Fruit fly (Drosophila melanogaster) whole organism, embryonic: Measurements from ENCODE around the gene CG17140.

ENCODE experiments used
- Abd-B ChIP-seq: fragments of 200-800 bp; sonication (Bioruptor generic); optimal IDR thresholded peaks from 2 replicates; lab custom pipeline; 2018; ENCODE audit warnings: missing biosample characterization, mild to moderate bottlenecking, missing genetic modification characterization, moderate library complexity
- Antp ChIP-seq: fragments of 200-800 bp; sonication (Bioruptor generic); optimal IDR thresholded peaks from 3 replicates; lab custom pipeline; 2016; ENCODE audit warnings: missing biosample characterization, missing genetic modification characterization
- BtbVII ChIP-seq: fragments of 200-800 bp; sonication (Bioruptor generic); optimal IDR thresholded peaks from 3 replicates; lab custom pipeline; 2017; ENCODE audit warnings: missing biosample characterization, mild to moderate bottlenecking, missing genetic modification characterization
- CG10147 ChIP-seq: fragments of 200-800 bp; sonication (Bioruptor generic); optimal IDR thresholded peaks from 2 replicates; lab custom pipeline; 2019; ENCODE audit warnings: missing biosample characterization, mild to moderate bottlenecking, missing genetic modification characterization, moderate library complexity
- CG1024 ChIP-seq: fragments of 200-800 bp; sonication (Bioruptor generic); IDR thresholded peaks from 2 replicates; pipeline ENCODE4 v1.3.6; 2022; ENCODE audit warnings: missing biosample characterization, missing genetic modification characterization
- CG10654 ChIP-seq: fragments of 200-800 bp; sonication (Bioruptor generic); optimal IDR thresholded peaks from 2 replicates; lab custom pipeline; 2016; ENCODE audit warnings: missing biosample characterization, missing genetic modification characterization
- CG14667 ChIP-seq: fragments of 200-800 bp; sonication (Bioruptor generic); IDR thresholded peaks from 2 replicates; pipeline ENCODE4 v1.3.6; 2022; ENCODE audit warnings: missing biosample characterization, missing genetic modification characterization
- CG1647 ChIP-seq: fragments of 200-800 bp; sonication (Bioruptor generic); optimal IDR thresholded peaks from 3 replicates; lab custom pipeline; 2016; ENCODE audit warnings: missing biosample characterization, missing genetic modification characterization
- CG16779 ChIP-seq: fragments of 200-800 bp; sonication (Bioruptor generic); IDR thresholded peaks from 2 replicates; pipeline ENCODE4 v1.3.6; 2022; ENCODE audit warnings: missing biosample characterization, missing genetic modification characterization
- CG18011 ChIP-seq: fragments of 200-800 bp; sonication (Bioruptor generic); optimal IDR thresholded peaks from 2 replicates; lab custom pipeline; 2017; ENCODE audit warnings: missing biosample characterization, missing genetic modification characterization, mild to moderate bottlenecking, moderate library complexity, missing genotype
- CG2199 ChIP-seq: fragments of 200-800 bp; sonication (Bioruptor generic); IDR thresholded peaks from 3 replicates; pipeline ENCODE4 v1.3.6; 2022; ENCODE audit warnings: missing biosample characterization, missing genetic modification characterization
- CG4707 ChIP-seq: fragments of 200-800 bp; sonication (Bioruptor generic); optimal IDR thresholded peaks from 2 replicates; lab custom pipeline; 2018; ENCODE audit warnings: missing biosample characterization, mild to moderate bottlenecking, missing genetic modification characterization, moderate library complexity
- CG4854 ChIP-seq: fragments of 200-800 bp; sonication (Bioruptor generic); optimal IDR thresholded peaks from 2 replicates; lab custom pipeline; 2016; ENCODE audit warnings: missing biosample characterization, missing genetic modification characterization, inconsistent platforms
- CG6689 ChIP-seq: fragments of 200-800 bp; sonication (Bioruptor generic); IDR thresholded peaks from 2 replicates; pipeline ENCODE4 v1.3.6; 2022; ENCODE audit warnings: missing biosample characterization, missing genetic modification characterization
- CG6765 ChIP-seq: fragments of 200-800 bp; sonication (Bioruptor generic); optimal IDR thresholded peaks from 3 replicates; lab custom pipeline; 2017; ENCODE audit warnings: missing biosample characterization, mild to moderate bottlenecking, missing genetic modification characterization
- CG8388 ChIP-seq: fragments of 200-800 bp; sonication (Bioruptor generic); optimal IDR thresholded peaks from 2 replicates; lab custom pipeline; 2019; ENCODE audit warnings: missing biosample characterization, mild to moderate bottlenecking, missing genetic modification characterization, moderate library complexity
- CkIIα-i1 ChIP-seq: fragments of 200-800 bp; sonication (Bioruptor generic); IDR thresholded peaks from 2 replicates; pipeline ENCODE4 v1.3.6; 2022; ENCODE audit warnings: missing biosample characterization, missing genetic modification characterization
- Dbx ChIP-seq: fragments of 200-800 bp; sonication (Bioruptor generic); IDR thresholded peaks from 3 replicates; pipeline ENCODE4 v1.3.6; 2022; ENCODE audit warnings: missing biosample characterization, missing genetic modification characterization
- Fer1 ChIP-seq: fragments of 200-800 bp; sonication (Bioruptor generic); optimal IDR thresholded peaks from 2 replicates; lab custom pipeline; 2017; ENCODE audit warnings: missing biosample characterization, mild to moderate bottlenecking, missing genetic modification characterization
- Mad ChIP-seq: fragments of 200-800 bp; sonication (Bioruptor generic); optimal IDR thresholded peaks from 2 replicates; lab custom pipeline; 2016; ENCODE audit warnings: missing biosample characterization, missing genetic modification characterization
- Myb ChIP-seq: fragments of 200-800 bp; sonication (Bioruptor generic); optimal IDR thresholded peaks from 2 replicates; lab custom pipeline; 2016; ENCODE audit warnings: missing biosample characterization, missing genetic modification characterization
- NC2β ChIP-seq: fragments of 200-800 bp; sonication (Bioruptor generic); optimal IDR thresholded peaks from 2 replicates; lab custom pipeline; 2016; ENCODE audit warnings: missing biosample characterization, missing genetic modification characterization
- NFAT ChIP-seq: fragments of 200-800 bp; sonication (Bioruptor generic); IDR thresholded peaks from 2 replicates; pipeline ENCODE4 v1.3.6; 2022; ENCODE audit warnings: missing biosample characterization, missing genetic modification characterization
- NK7.1 ChIP-seq: fragments of 200-800 bp; sonication (Bioruptor generic); optimal IDR thresholded peaks from 3 replicates; lab custom pipeline; 2016; ENCODE audit warnings: missing biosample characterization, missing genetic modification characterization
- Nf-YB ChIP-seq: fragments of 200-800 bp; sonication (Bioruptor generic); optimal IDR thresholded peaks from 3 replicates; lab custom pipeline; 2019; ENCODE audit warnings: missing biosample characterization, mild to moderate bottlenecking, missing genetic modification characterization, moderate library complexity
- Rx ChIP-seq: fragments of 200-800 bp; sonication (Bioruptor generic); IDR thresholded peaks from 2 replicates; pipeline ENCODE4 v1.3.6; 2022; ENCODE audit warnings: missing biosample characterization, missing genetic modification characterization
- Scr ChIP-seq: fragments of 200-800 bp; sonication (Bioruptor generic); IDR thresholded peaks from 2 replicates; pipeline ENCODE4 v1.3.6; 2022; ENCODE audit warnings: missing biosample characterization, missing genetic modification characterization; ENCODE audit not compliant: partially characterized antibody
- ap ChIP-seq: fragments of 200-800 bp; sonication (Bioruptor generic); IDR thresholded peaks from 2 replicates; pipeline ENCODE4 v1.3.6; 2022; ENCODE audit warnings: missing biosample characterization, missing genetic modification characterization
- az2 ChIP-seq: fragments of 200-800 bp; sonication (Bioruptor generic); optimal IDR thresholded peaks from 3 replicates; lab custom pipeline; 2016; ENCODE audit warnings: missing biosample characterization, missing genetic modification characterization
- bcd ChIP-seq: fragments of 200-800 bp; sonication (Bioruptor generic); optimal IDR thresholded peaks from 2 replicates; lab custom pipeline; 2017; ENCODE audit warnings: missing biosample characterization, mild to moderate bottlenecking, missing genetic modification characterization
- bigmax ChIP-seq: fragments of 200-800 bp; sonication (Bioruptor generic); optimal IDR thresholded peaks from 2 replicates; lab custom pipeline; 2018; ENCODE audit warnings: missing biosample characterization, mild to moderate bottlenecking, missing genetic modification characterization
- crp ChIP-seq, 2 experiments: fragments of 200-800 bp; sonication (Bioruptor generic); optimal IDR thresholded peaks; 2 replicates in 1 of 2; 3 replicates in 1 of 2; lab custom pipeline; 2017; ENCODE audit warnings: missing biosample characterization in 2 of 2, missing genetic modification characterization in 2 of 2, mild to moderate bottlenecking in 1 of 2, moderate library complexity in 1 of 2
- dmrt11E ChIP-seq: fragments of 200-800 bp; sonication (Bioruptor generic); optimal IDR thresholded peaks from 3 replicates; lab custom pipeline; 2018; ENCODE audit warnings: missing biosample characterization, mild to moderate bottlenecking, missing genetic modification characterization, moderate library complexity
- eve ChIP-seq, 2 experiments: fragments of >200 bp; optimal IDR thresholded peaks; 2 replicates each; lab custom pipeline; 2017; ENCODE audit warnings: missing biosample characterization in 2 of 2, missing genetic modification characterization in 2 of 2
- fd3F ChIP-seq: fragments of 200-800 bp; sonication (Bioruptor generic); optimal IDR thresholded peaks from 2 replicates; lab custom pipeline; 2018; ENCODE audit warnings: missing biosample characterization, mild to moderate bottlenecking, missing genetic modification characterization, moderate library complexity
- gem ChIP-seq: fragments of 200-800 bp; sonication (Bioruptor generic); optimal IDR thresholded peaks from 2 replicates; lab custom pipeline; 2019; ENCODE audit warnings: missing biosample characterization, mild to moderate bottlenecking, missing genetic modification characterization, moderate library complexity
- gro ChIP-seq: fragments of 200-800 bp; sonication (Bioruptor generic); optimal IDR thresholded peaks from 2 replicates; lab custom pipeline; 2016; ENCODE audit warnings: missing biosample characterization, missing genetic modification characterization
- gt ChIP-seq: fragments of 200-800 bp; sonication (Bioruptor generic); IDR thresholded peaks from 2 replicates; pipeline ENCODE4 v1.3.6; 2022; ENCODE audit warnings: missing biosample characterization, missing genetic modification characterization
- hb ChIP-seq: fragments of 200-800 bp; sonication (Bioruptor generic); IDR thresholded peaks from 3 replicates; pipeline ENCODE4 v1.3.6; 2022; ENCODE audit warnings: missing biosample characterization, missing genetic modification characterization; ENCODE audit not compliant: partially characterized antibody
- klu ChIP-seq: fragments of 200-800 bp; sonication (Bioruptor generic); IDR thresholded peaks from 2 replicates; pipeline ENCODE4 v1.3.6; 2022; ENCODE audit warnings: missing biosample characterization, missing genetic modification characterization
- mam ChIP-seq: fragments of 200-800 bp; sonication (Bioruptor generic); optimal IDR thresholded peaks from 3 replicates; lab custom pipeline; 2016; ENCODE audit warnings: missing biosample characterization, missing genetic modification characterization
- pho ChIP-seq: fragments of 200-800 bp; sonication (Bioruptor generic); optimal IDR thresholded peaks from 2 replicates; lab custom pipeline; 2016; ENCODE audit warnings: missing biosample characterization, missing genetic modification characterization
- pros ChIP-seq: fragments of 200-800 bp; sonication (Bioruptor generic); optimal IDR thresholded peaks from 3 replicates; lab custom pipeline; 2019; ENCODE audit warnings: missing biosample characterization, mild to moderate bottlenecking, missing genetic modification characterization, moderate library complexity
- pzg ChIP-seq: fragments of 200-800 bp; sonication (Bioruptor generic); optimal IDR thresholded peaks from 3 replicates; lab custom pipeline; 2018; ENCODE audit warnings: missing biosample characterization, mild to moderate bottlenecking, missing genetic modification characterization, moderate library complexity
- schlank ChIP-seq: fragments of 200-800 bp; sonication (Bioruptor generic); optimal IDR thresholded peaks from 2 replicates; lab custom pipeline; 2018; ENCODE audit warnings: missing biosample characterization, mild to moderate bottlenecking, missing genetic modification characterization
- sima ChIP-seq: fragments of 200-800 bp; sonication (Bioruptor generic); optimal IDR thresholded peaks from 2 replicates; lab custom pipeline; 2016; ENCODE audit warnings: missing biosample characterization, missing genetic modification characterization
- sna ChIP-seq: fragments of 200-800 bp; sonication (Bioruptor generic); IDR thresholded peaks from 2 replicates; pipeline ENCODE4 v1.3.6; 2022; ENCODE audit warnings: missing biosample characterization, missing genetic modification characterization; ENCODE audit not compliant: partially characterized antibody
- tgo ChIP-seq: fragments of 200-800 bp; sonication (Bioruptor generic); IDR thresholded peaks from 3 replicates; pipeline ENCODE4 v1.3.6; 2022; ENCODE audit warnings: missing biosample characterization, missing genetic modification characterization
- wek ChIP-seq: fragments of 200-800 bp; sonication (Bioruptor generic); optimal IDR thresholded peaks from 3 replicates; lab custom pipeline; 2018; ENCODE audit warnings: missing biosample characterization, mild to moderate bottlenecking, missing genetic modification characterization, moderate library complexity
- wor ChIP-seq: fragments of 200-800 bp; sonication (Bioruptor generic); IDR thresholded peaks from 2 replicates; pipeline ENCODE4 v1.3.6; 2022; ENCODE audit warnings: missing biosample characterization, missing genetic modification characterization

The CG17140 gene

dm6 chr2L:10856328-10856942 is 11.0 kb upstream of the CG17140 start, which contains the start of gene Dnz1 (continued):
- TF ChIP-seq CG8388 = peak; percentile 10
- no peak for TF ChIP-seq NK7.1
- peak; percentile 58 for TF ChIP-seq az2 (GFP tag; lab: Kevin White, UChicago)
- no peak for TF ChIP-seq CG6765 (GFP tag; lab: Kevin White, UChicago)
- TF ChIP-seq BtbVII (GFP tag; lab: Kevin White, UChicago) = peak; percentile 16
- peak; percentile 49; the same call in 2 of the 3 replicates for TF ChIP-seq Dbx (GFP tag; lab: Robert Waterston, UW)
- no peak for TF ChIP-seq sima (GFP tag; lab: Kevin White, UChicago)
- TF ChIP-seq schlank (tag; lab: Kevin White, UChicago) = no peak
- TF ChIP-seq Nf-YB (GFP tag; lab: Kevin White, UChicago) = no peak
- peak; percentile 48 for TF ChIP-seq CG10147 (GFP tag; lab: Kevin White, UChicago)
- peak; percentile 35 for TF ChIP-seq Myb (GFP tag; lab: Kevin White, UChicago)
- peak; percentile 34 for TF ChIP-seq fd3F (GFP tag; lab: Kevin White, UChicago)
- peak; percentile 79 for TF ChIP-seq NFAT (GFP tag; lab: Robert Waterston, UW)
- no peak for TF ChIP-seq Antp (GFP tag; lab: Kevin White, UChicago)
- no peak for TF ChIP-seq hb (GFP tag; lab: Robert Waterston, UW)
- peak; percentile 62; the same call in 2 of the 3 replicates for TF ChIP-seq tgo (GFP tag; lab: Robert Waterston, UW)
- peak; percentile 31 for TF ChIP-seq pzg (GFP tag; lab: Kevin White, UChicago)
- TF ChIP-seq eve (GFP tag; optimal IDR thresholded peaks at IDR 0.05; lab: Kevin White, UChicago) = no peak
- TF ChIP-seq bcd (GFP tag; lab: Kevin White, UChicago) = peak; percentile 55
- no peak for TF ChIP-seq CG14667
- no peak for TF ChIP-seq pros (GFP tag; lab: Kevin White, UChicago)
- TF ChIP-seq gt = no peak
- peak; percentile 36; the same call in 1 of the 2 replicates for TF ChIP-seq wor
- peak; percentile 26 for TF ChIP-seq CG10654 (GFP tag; lab: Kevin White, UChicago)
- TF ChIP-seq CG2199 = no peak
- TF ChIP-seq crp (GFP tag; optimal IDR thresholded peaks at IDR 0.05; lab: Kevin White, UChicago) = no peak
- peak; percentile 73 for TF ChIP-seq gem (tag; lab: Kevin White, UChicago)
- peak; percentile 54 for TF ChIP-seq CG1024 (GFP tag; lab: Robert Waterston, UW)
- TF ChIP-seq CkIIα-i1 = no peak
- peak; percentile 40; the same call in 1 of the 2 replicates for TF ChIP-seq CG6689 (GFP tag; lab: Robert Waterston, UW)
- TF ChIP-seq Mad (GFP tag; lab: Kevin White, UChicago) = no peak
- no peak for TF ChIP-seq wek
- TF ChIP-seq bigmax (GFP tag; lab: Kevin White, UChicago) = no peak
- TF ChIP-seq Abd-B (GFP tag; lab: Kevin White, UChicago) = peak; percentile 1
- TF ChIP-seq klu (GFP tag; lab: Robert Waterston, UW) = 0 out of 2 replicates have a peak, but pooled peaks have one; percentile 26
- TF ChIP-seq NC2β (GFP tag; lab: Kevin White, UChicago) = no peak
- no peak for TF ChIP-seq CG1647 (GFP tag; lab: Kevin White, UChicago)
- TF ChIP-seq CG4707 = no peak
- no peak for TF ChIP-seq dmrt11E (tag; lab: Kevin White, UChicago)
- no peak for TF ChIP-seq CG16779 (GFP tag; lab: Robert Waterston, UW)
- no peak for TF ChIP-seq gro
- peak; percentile 45 for TF ChIP-seq Rx (GFP tag; lab: Robert Waterston, UW)
- peak; percentile 43 for TF ChIP-seq Fer1 (GFP tag; lab: Kevin White, UChicago)
- peak; percentile 23 for TF ChIP-seq CG18011 (GFP tag; lab: Kevin White, UChicago)
- peak; percentile 16 for TF ChIP-seq mam (GFP tag; lab: Kevin White, UChicago)
- no peak for TF ChIP-seq sna (GFP tag; lab: Robert Waterston, UW)
- no peak for TF ChIP-seq CG4854 (GFP tag; lab: Kevin White, UChicago)
- no peak for TF ChIP-seq Scr (GFP tag; lab: Robert Waterston, UW)
- no peak; the same call in 1 of the 2 replicates for TF ChIP-seq ap (GFP tag; lab: Robert Waterston, UW)
- peak; percentile 26 for TF ChIP-seq pho (GFP tag; lab: Kevin White, UChicago)
